Worm (Caenorhabditis elegans): ENCODE measurements around the gene R04A9.3.
A peak's percentile ranks its signal among the peaks of the same experiment; 100 is the strongest.

Gene R04A9.3

DNA sequence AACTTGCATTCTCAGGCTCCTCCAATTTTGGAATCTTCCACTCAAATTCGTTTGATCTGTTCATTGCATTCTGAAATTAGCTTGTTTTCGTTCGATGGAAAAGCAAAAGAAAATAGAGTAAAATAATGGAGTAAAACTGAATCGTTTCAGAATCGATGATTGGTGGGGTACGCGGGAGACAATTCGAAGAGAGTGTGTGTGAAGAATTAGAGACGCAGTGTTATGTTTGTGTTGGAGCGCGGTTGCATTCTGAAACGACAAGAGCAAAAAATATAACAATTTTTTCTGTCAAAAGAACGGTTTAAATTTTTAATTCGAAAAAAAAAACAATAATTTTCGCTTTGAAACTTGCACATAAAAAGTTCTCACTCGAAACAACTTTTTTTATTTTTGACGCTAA lies 8.3 kb upstream of the R04A9.3 start, which contains the start of gene ceh-93:
TSS of gene ceh-93 (minus strand) at position 70 of the 400 bp plus-strand sequence.
- no peak for TF ChIP-seq ets-4 (GFP tag; optimal IDR thresholded peaks at IDR 0.05)
- TF ChIP-seq ceh-91 (GFP tag; IDR thresholded peaks at IDR 0.05): no peak
- peak; percentile 50 for TF ChIP-seq mcd-1 (GFP tag; IDR thresholded peaks at IDR 0.05)

DNA sequence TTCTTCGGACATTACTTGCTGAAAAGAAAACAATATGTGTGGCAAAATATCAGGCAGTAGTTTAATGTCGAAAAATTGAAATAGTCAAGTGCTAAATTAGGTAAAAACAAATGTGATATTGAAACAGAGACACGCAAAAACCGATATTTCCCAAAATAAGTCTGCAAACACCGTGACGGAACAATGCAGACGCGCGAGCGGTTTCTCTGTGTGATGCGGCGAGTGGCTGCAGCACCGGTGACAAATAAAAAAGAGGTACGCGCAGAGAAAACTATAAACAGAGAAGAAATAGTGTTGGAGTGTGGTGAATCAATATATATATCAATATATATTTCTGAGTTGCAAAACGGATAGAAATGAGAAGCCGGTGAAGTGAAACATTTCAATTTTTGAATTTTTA lies 2.3 kb upstream of the R04A9.3 start, which contains the start of gene ife-2:
TSS of gene ife-2 (minus strand) at position 18 of the 400 bp plus-strand sequence.
- TF ChIP-seq F37B4.10 (GFP tag; IDR thresholded peaks at IDR 0.05) (no peak), rec-8 (tag; optimal IDR thresholded peaks at IDR 0.05) (no peak), B0035.1 (tag; optimal IDR thresholded peaks at IDR 0.05) (no peak), ZK185.1 (tag; optimal IDR thresholded peaks at IDR 0.05; ENCODE audit: poor library complexity, severe bottlenecking) (peak; percentile 75), T26A5.8 (tag; optimal IDR thresholded peaks at IDR 0.05) (no peak), ekl-4 (GFP tag; IDR thresholded peaks at IDR 0.05) (no peak), let-607 (tag; optimal IDR thresholded peaks at IDR 0.05) (peak; percentile 53 to 74), somi-1 (GFP tag; optimal IDR thresholded peaks at IDR 0.05) (no peak), snpc-4 (GFP tag; optimal IDR thresholded peaks at IDR 0.05) (no peak), snpc-4 (tag; optimal IDR thresholded peaks at IDR 0.05) (peak in 2 of 4 experiments; percentile 20 to 55), mcd-1 (GFP tag; IDR thresholded peaks at IDR 0.05) (peak; percentile 47; the same call in 1 of the 2 replicates), rcor-1 (GFP tag; IDR thresholded peaks at IDR 0.05) (peak; percentile 37; the same call in 1 of the 2 replicates), egl-44 (GFP tag; IDR thresholded peaks at IDR 0.05) (no peak), lin-40 (tag; optimal IDR thresholded peaks at IDR 0.05) (peak; percentile 72), nfyb-1 (GFP tag; IDR thresholded peaks at IDR 0.05) (0 out of 2 replicates have a peak, but pooled peaks have one; percentile 61), ztf-6 (GFP tag; IDR thresholded peaks at IDR 0.05) (no peak), ceh-79 (tag; optimal IDR thresholded peaks at IDR 0.05) (no peak), attf-6 (GFP tag; IDR thresholded peaks at IDR 0.05) (no peak), ztf-3 (GFP tag; optimal IDR thresholded peaks at IDR 0.05) (no peak), F23B12.7 (tag; optimal IDR thresholded peaks at IDR 0.05; ENCODE audit: insufficient read depth) (peak; percentile 11), ama-1 (optimal IDR thresholded peaks at IDR 0.05) (no peak), ama-1 (GFP tag; optimal IDR thresholded peaks at IDR 0.05) (no peak), ccch-3 (GFP tag; optimal IDR thresholded peaks at IDR 0.05) (no peak), madf-3 (GFP tag; IDR thresholded peaks at IDR 0.05) (no peak), F33H1.4 (GFP tag; IDR thresholded peaks at IDR 0.05) (no peak), dox-1 (GFP tag; IDR thresholded peaks at IDR 0.05) (peak; percentile 50; the same call in 1 of the 2 replicates), pha-4 (tag; optimal IDR thresholded peaks at IDR 0.05) (no peak), lag-1 (GFP tag; IDR thresholded peaks at IDR 0.05) (no peak), nhr-80 (tag; optimal IDR thresholded peaks at IDR 0.05) (peak; percentile 43), lin-35 (GFP tag; optimal IDR thresholded peaks at IDR 0.05) (peak in 1 of 3 experiments; percentile 48), K12H6.12 (tag; optimal IDR thresholded peaks at IDR 0.05) (peak; percentile 14), hmg-1.2 (GFP tag; IDR thresholded peaks at IDR 0.05) (0 out of 2 replicates have a peak, but pooled peaks have one; percentile 15), die-1 (tag; optimal IDR thresholded peaks at IDR 0.05) (no peak), him-1 (tag; optimal IDR thresholded peaks at IDR 0.05) (no peak)

ce11 chrX:381029-381428 lies 624 bp upstream of the R04A9.3 start:
- peak; percentile 53; the same call in 1 of the 2 replicates for TF ChIP-seq hmg-1.2 (GFP tag; IDR thresholded peaks at IDR 0.05)
- peak; percentile 57 to 62 for TF ChIP-seq let-607 (tag; optimal IDR thresholded peaks at IDR 0.05)
- TF ChIP-seq dox-1 (GFP tag; IDR thresholded peaks at IDR 0.05): 0 out of 2 replicates have a peak, but pooled peaks have one; percentile 22
- 0 out of 2 replicates have a peak, but pooled peaks have one; percentile 7 for TF ChIP-seq mcd-1 (GFP tag; IDR thresholded peaks at IDR 0.05)
- TF ChIP-seq atf-7 (tag; optimal IDR thresholded peaks at IDR 0.05): no peak
- peak; percentile 26 for TF ChIP-seq lin-40 (tag; optimal IDR thresholded peaks at IDR 0.05)
- TF ChIP-seq nhr-80 (tag; optimal IDR thresholded peaks at IDR 0.05): peak; percentile 16
- TF ChIP-seq attf-5 (GFP tag; optimal IDR thresholded peaks at IDR 0.05): peak; percentile 45
- no peak for TF ChIP-seq cebp-1 (GFP tag; IDR thresholded peaks at IDR 0.05)
- TF ChIP-seq cebp-1 (tag; optimal IDR thresholded peaks at IDR 0.05): no peak
